Worm (Caenorhabditis elegans) whole organism, L4 larva: ENCODE measurements around the gene nap-1.

Experiments used
- F10B5.3 ChIP-seq: sonication (generic microtip); optimal IDR thresholded peaks from 2 replicates; lab custom pipeline; 2016; ENCODE audit warnings: mild to moderate bottlenecking, missing genetic modification characterization, missing compliant biosample characterization
- F49E8.2 ChIP-seq: sonication (generic microtip); optimal IDR thresholded peaks from 2 replicates; lab custom pipeline; 2016; ENCODE audit warnings: missing compliant biosample characterization, mild to moderate bottlenecking, missing genetic modification characterization, borderline replicate concordance
- T20F7.1 ChIP-seq: fragments of 200-800 bp; sonication (Bioruptor generic); optimal IDR thresholded peaks from 2 replicates; lab custom pipeline; 2018; ENCODE audit warnings: mild to moderate bottlenecking, missing genetic modification characterization, missing compliant biosample characterization
- Y105C5A.15 ChIP-seq: fragments of 200-800 bp; sonication (Bioruptor generic); IDR thresholded peaks from 2 replicates; pipeline ENCODE4 v1.3.6; 2022; ENCODE audit warnings: missing genetic modification characterization, missing compliant biosample characterization
- ZK546.5 ChIP-seq, 2 experiments: sonication (generic microtip); optimal IDR thresholded peaks; 2 replicates each; lab custom pipeline; 2017; ENCODE audit warnings: missing biosample characterization in 2 of 2, missing genetic modification characterization in 2 of 2
- aha-1 ChIP-seq: fragments of 150-350 bp; peaks from one replicate; lab custom pipeline; 2014; ENCODE audit warnings: missing biosample characterization, missing genetic modification characterization
- daf-12 ChIP-seq: fragments of 150-350 bp; optimal IDR thresholded peaks from 2 replicates; lab custom pipeline; 2014; ENCODE audit warnings: missing biosample characterization, missing genetic modification reagents, missing genetic modification characterization
- daf-16 ChIP-seq, 3 experiments: sonication (generic microtip); optimal IDR thresholded peaks; 2 replicates each; lab custom pipeline; 2016 to 2017; ENCODE audit warnings: missing genetic modification characterization in 3 of 3, missing genetic modification reagents in 3 of 3, mild to moderate bottlenecking in 2 of 3, missing compliant biosample characterization in 2 of 3, missing biosample characterization in 1 of 3, moderate library complexity in 1 of 3
- duxl-1 ChIP-seq: sonication (generic microtip); optimal IDR thresholded peaks from 2 replicates; lab custom pipeline; 2016; ENCODE audit warnings: mild to moderate bottlenecking, missing genetic modification characterization, moderate library complexity, missing compliant biosample characterization; ENCODE audit not compliant: poor library complexity
- dve-1 ChIP-seq: sonication (generic microtip); optimal IDR thresholded peaks from 2 replicates; lab custom pipeline; 2017; ENCODE audit warnings: antibody characterized with exemption, mild to moderate bottlenecking, missing genetic modification characterization, missing compliant biosample characterization; ENCODE audit not compliant: insufficient read depth
- egl-27 ChIP-seq: sonication (generic microtip); optimal IDR thresholded peaks from 3 replicates; lab custom pipeline; 2017; ENCODE audit warnings: missing biosample characterization, missing genetic modification reagents, missing genetic modification characterization
- egl-43 ChIP-seq: fragments of 200-800 bp; sonication (Bioruptor generic); IDR thresholded peaks from 2 replicates; pipeline ENCODE4 v1.3.6; 2022; ENCODE audit warnings: missing genetic modification reagents, missing genetic modification characterization, missing compliant biosample characterization
- lim-7 ChIP-seq: fragments of 200-800 bp; sonication (Bioruptor generic); IDR thresholded peaks from 2 replicates; pipeline ENCODE4 v1.3.6; 2022; ENCODE audit warnings: missing genetic modification characterization, missing compliant biosample characterization
- lin-15B ChIP-seq: fragments of 150-350 bp; sonication (generic microtip); optimal IDR thresholded peaks from 3 replicates; lab custom pipeline; 2014; ENCODE audit warnings: missing biosample characterization, missing genetic modification characterization
- lin-38 ChIP-seq: fragments of 200-800 bp; sonication (Bioruptor generic); IDR thresholded peaks from 2 replicates; pipeline ENCODE4 v1.3.6; 2022; ENCODE audit warnings: missing genetic modification reagents, missing genetic modification characterization, missing compliant biosample characterization
- lin-39 ChIP-seq: fragments of 150-350 bp; optimal IDR thresholded peaks from 2 replicates; lab custom pipeline; 2014; ENCODE audit warnings: missing biosample characterization, missing genetic modification reagents, missing genetic modification characterization
- mdl-1 ChIP-seq, 2 experiments: fragments of 150-350 bp in 1 of 2; sonication (generic microtip) in 1 of 2; optimal IDR thresholded peaks; 2 replicates each; lab custom pipeline; 2014 to 2017; ENCODE audit warnings: missing biosample characterization in 2 of 2, missing genetic modification characterization in 2 of 2
- mxl-3 ChIP-seq: fragments of 200-800 bp; sonication (Bioruptor generic); optimal IDR thresholded peaks from 2 replicates; lab custom pipeline; 2018; ENCODE audit warnings: mild to moderate bottlenecking, missing genetic modification characterization, missing compliant biosample characterization
- nhr-10 ChIP-seq: fragments of 150-350 bp; optimal IDR thresholded peaks from 2 replicates; lab custom pipeline; 2014; ENCODE audit warnings: missing biosample characterization, missing genetic modification characterization
- nhr-237 ChIP-seq: sonication (generic microtip); optimal IDR thresholded peaks from 2 replicates; lab custom pipeline; 2017; ENCODE audit warnings: missing biosample characterization, missing genetic modification characterization
- nhr-25 ChIP-seq: sonication (generic microtip); optimal IDR thresholded peaks from 2 replicates; lab custom pipeline; 2017; ENCODE audit warnings: missing genetic modification characterization, mild to moderate bottlenecking, missing compliant biosample characterization, antibody characterized with exemption, moderate library complexity, borderline replicate concordance; ENCODE audit not compliant: insufficient read depth
- nhr-41 ChIP-seq: fragments of 200-800 bp; sonication (Bioruptor generic); IDR thresholded peaks from 2 replicates; pipeline ENCODE4 v1.3.6; 2022; ENCODE audit warnings: missing genetic modification reagents, missing genetic modification characterization, missing compliant biosample characterization
- nhr-76 ChIP-seq: fragments of 150-350 bp; optimal IDR thresholded peaks from 2 replicates; lab custom pipeline; 2014; ENCODE audit warnings: missing biosample characterization, missing genetic modification characterization
- nhr-77 ChIP-seq: fragments of 150-350 bp; optimal IDR thresholded peaks from 2 replicates; lab custom pipeline; 2014; ENCODE audit warnings: missing biosample characterization, missing genetic modification characterization
- sdz-12 ChIP-seq: fragments of 200-800 bp; sonication (Bioruptor generic); optimal IDR thresholded peaks from 2 replicates; lab custom pipeline; 2018; ENCODE audit warnings: mild to moderate bottlenecking, missing genetic modification characterization, missing compliant biosample characterization
- set-16 ChIP-seq: fragments of 200-800 bp; sonication (Bioruptor generic); IDR thresholded peaks from 2 replicates; pipeline ENCODE4 v1.3.6; 2022; ENCODE audit warnings: missing genetic modification reagents, missing genetic modification characterization, missing compliant biosample characterization
- snpc-1.2 ChIP-seq: fragments of 200-800 bp; sonication (Bioruptor generic); IDR thresholded peaks from 2 replicates; pipeline ENCODE4 v1.3.6; 2022; ENCODE audit warnings: missing genetic modification reagents, missing genetic modification characterization, missing compliant biosample characterization
- snpc-4 ChIP-seq: fragments of 150-350 bp; optimal IDR thresholded peaks from 2 replicates; lab custom pipeline; 2014; ENCODE audit warnings: missing biosample characterization, missing genetic modification characterization
- tag-97 ChIP-seq: fragments of 200-800 bp; sonication (Bioruptor generic); IDR thresholded peaks from 2 replicates; pipeline ENCODE4 v1.3.6; 2022; ENCODE audit warnings: missing genetic modification characterization, missing compliant biosample characterization
- unc-130 ChIP-seq: sonication (generic microtip); optimal IDR thresholded peaks from 2 replicates; lab custom pipeline; 2016; ENCODE audit warnings: missing genetic modification reagents, missing genetic modification characterization, missing compliant biosample characterization
- vab-7 ChIP-seq: fragments of 200-800 bp; sonication (Bioruptor generic); IDR thresholded peaks from 2 replicates; pipeline ENCODE4 v1.3.6; 2022; ENCODE audit warnings: missing genetic modification reagents, missing genetic modification characterization, missing compliant biosample characterization
- zag-1 ChIP-seq: fragments of 150-350 bp; optimal IDR thresholded peaks from 2 replicates; lab custom pipeline; 2014; ENCODE audit warnings: missing biosample characterization, missing genetic modification characterization
- zfp-2 ChIP-seq: sonication (generic microtip); optimal IDR thresholded peaks from 2 replicates; lab custom pipeline; 2016; ENCODE audit warnings: mild to moderate bottlenecking, missing genetic modification characterization, missing compliant biosample characterization
- zfp-3 ChIP-seq: fragments of 200-800 bp; sonication (Bioruptor generic); conservative IDR thresholded peaks from 2 replicates; pipeline ENCODE4 v1.3.6; 2022; ENCODE audit warnings: missing genetic modification reagents, missing genetic modification characterization, missing compliant biosample characterization
- ztf-11 ChIP-seq: fragments of 150-350 bp; optimal IDR thresholded peaks from 2 replicates; lab custom pipeline; 2014; ENCODE audit warnings: missing biosample characterization, missing genetic modification characterization
- ztf-7 ChIP-seq: fragments of 150-350 bp; optimal IDR thresholded peaks from 2 replicates; lab custom pipeline; 2014; ENCODE audit warnings: missing biosample characterization, missing genetic modification characterization

nap-1 gene

ce11 chrIV:8380266-8380850, 1.2 kb upstream of the nap-1 start (continued):
- TF ChIP-seq ztf-7 (tag; lab: Kevin White, UChicago) (no peak), mdl-1 (tag; optimal IDR thresholded peaks at IDR 0.05; lab: Kevin White, UChicago) (no peak), tag-97 (GFP tag; lab: Robert Waterston, UW) (no peak), snpc-1.2 (GFP tag; lab: Robert Waterston, UW) (no peak), daf-16 (GFP tag; optimal IDR thresholded peaks at IDR 0.05; lab: Kevin White, UChicago) (peak in 1 of 2 experiments; percentile 47), daf-16 (tag; optimal IDR thresholded peaks at IDR 0.05; lab: Kevin White, UChicago) (peak; percentile 81), nhr-237 (tag; lab: Kevin White, UChicago) (no peak), ztf-11 (no peak), nhr-41 (GFP tag; lab: Robert Waterston, UW) (no peak), sdz-12 (GFP tag; lab: Kevin White, UChicago) (no peak), dve-1 (tag; lab: Kevin White, UChicago) (peak; percentile 77), ZK546.5 (tag; optimal IDR thresholded peaks at IDR 0.05; lab: Kevin White, UChicago) (no peak), zfp-3 (GFP tag; lab: Robert Waterston, UW) (no peak), lin-39 (no peak), nhr-10 (no peak), zag-1 (tag; lab: Kevin White, UChicago) (no peak), F49E8.2 (tag; lab: Kevin White, UChicago) (no peak), egl-43 (no peak), set-16 (no peak)
- TF ChIP-seq, all 104 proteins: peak for 14

ce11 chrIV:8379683-8380082, 564 bp upstream of the nap-1 start, which contains the start of gene praf-3:
Gene praf-3 (plus strand): TSS chrIV:8379983.
- TF ChIP-seq lim-7 (GFP tag; lab: Robert Waterston, UW) (no peak), zfp-2 (tag; lab: Kevin White, UChicago) (no peak), nhr-77 (tag; lab: Kevin White, UChicago) (no peak), mdl-1 (tag; optimal IDR thresholded peaks at IDR 0.05; lab: Kevin White, UChicago) (no peak), nhr-76 (tag; lab: Kevin White, UChicago) (no peak), unc-130 (GFP tag; lab: Kevin White, UChicago) (no peak), daf-12 (tag; lab: Kevin White, UChicago) (no peak), T20F7.1 (GFP tag; lab: Kevin White, UChicago) (no peak), nhr-25 (tag; lab: Kevin White, UChicago) (no peak), lin-38 (GFP tag; lab: Robert Waterston, UW) (no peak), mxl-3 (GFP tag; lab: Kevin White, UChicago) (no peak), lin-15B (no peak), aha-1 (tag; lab: Kevin White, UChicago) (no peak), snpc-4 (tag; lab: Kevin White, UChicago) (no peak), egl-27 (tag; lab: Kevin White, UChicago) (no peak), egl-43 (no peak), duxl-1 (tag; lab: Kevin White, UChicago) (no peak), F10B5.3 (no peak), F49E8.2 (tag; lab: Kevin White, UChicago) (no peak), Y105C5A.15 (no peak)

- TF ChIP-seq aha-1 (tag; lab: Kevin White, UChicago) (peak; percentile 62), vab-7 (no peak)
Observed at ce11 chrIV:8378280-8378679, 839 bp downstream of the nap-1 start.
